Worm (Caenorhabditis elegans) whole organism, L1 larva: Measurements from ENCODE around the gene Y48A6C.8.

ENCODE experiments used
- C04F5.9 ChIP-seq: sonication (generic microtip); optimal IDR thresholded peaks from 2 replicates; lab custom pipeline; 2016; ENCODE audit warnings: missing genetic modification characterization, missing compliant biosample characterization
- C34B4.2 ChIP-seq: sonication (generic microtip); optimal IDR thresholded peaks from 2 replicates; lab custom pipeline; 2017; ENCODE audit warnings: mild to moderate bottlenecking, missing genetic modification characterization, missing compliant biosample characterization
- aly-2 ChIP-seq: fragments of 150-350 bp; optimal IDR thresholded peaks from 2 replicates; lab custom pipeline; 2014; ENCODE audit warnings: missing biosample characterization, missing genetic modification characterization
- blmp-1 ChIP-seq: fragments of 150-350 bp; optimal IDR thresholded peaks from 2 replicates; lab custom pipeline; 2014; ENCODE audit warnings: missing biosample characterization, missing genetic modification characterization
- ceh-82 ChIP-seq, 3 experiments: fragments of 150-350 bp in 1 of 3; sonication (generic microtip) in 2 of 3; optimal IDR thresholded peaks; 2 replicates each; lab custom pipeline; 2014 to 2017; ENCODE audit warnings: missing biosample characterization in 3 of 3, missing genetic modification characterization in 3 of 3
- dpl-1 ChIP-seq, 3 experiments: fragments of 150-350 bp in 2 of 3; sonication (generic microtip) in 1 of 3; optimal IDR thresholded peaks; 2 replicates each; lab custom pipeline; 2014 to 2017; ENCODE audit warnings: missing biosample characterization in 3 of 3, missing genetic modification characterization in 3 of 3, missing genetic modification reagents in 3 of 3
- efl-1 ChIP-seq, 4 experiments: fragments of 150-350 bp; optimal IDR thresholded peaks in 3 of 4; peaks in 1 of 4; 1 replicate in 1 of 4; 2 replicates in 3 of 4; lab custom pipeline; 2014; ENCODE audit warnings: missing biosample characterization in 2 of 4, missing genetic modification characterization in 2 of 4, missing genetic modification reagents in 2 of 4
- egl-13 ChIP-seq: sonication (generic microtip); optimal IDR thresholded peaks from 2 replicates; lab custom pipeline; 2016; ENCODE audit warnings: missing genotype, missing genetic modification reagents, missing genetic modification characterization, missing compliant biosample characterization
- egl-27 ChIP-seq, 2 experiments: fragments of 150-350 bp in 1 of 2; sonication (generic microtip); optimal IDR thresholded peaks; 3 replicates each; lab custom pipeline; 2017 to 2018; ENCODE audit warnings: missing biosample characterization in 2 of 2, missing genetic modification characterization in 2 of 2, missing genetic modification reagents in 2 of 2
- ets-5 ChIP-seq: fragments of 200-800 bp; sonication (Bioruptor generic); IDR thresholded peaks from 2 replicates; pipeline ENCODE4 v1.3.6; 2022; ENCODE audit warnings: missing genetic modification characterization, missing compliant biosample characterization
- fkh-8 ChIP-seq: sonication (generic microtip); optimal IDR thresholded peaks from 2 replicates; lab custom pipeline; 2016; ENCODE audit warnings: mild to moderate bottlenecking, missing genetic modification characterization, missing compliant biosample characterization
- hlh-4 ChIP-seq: sonication (generic microtip); optimal IDR thresholded peaks from 2 replicates; lab custom pipeline; 2016; ENCODE audit warnings: mild to moderate bottlenecking, missing genetic modification characterization, missing compliant biosample characterization
- hpl-2 ChIP-seq: fragments of 150-350 bp; optimal IDR thresholded peaks from 2 replicates; lab custom pipeline; 2014; ENCODE audit warnings: missing biosample characterization, missing genetic modification reagents, missing genetic modification characterization
- isw-1 ChIP-seq: fragments of 200-800 bp; sonication (Bioruptor generic); IDR thresholded peaks from 2 replicates; pipeline ENCODE4 v1.3.6; 2022; ENCODE audit warnings: missing genetic modification characterization, missing compliant biosample characterization
- jun-1 ChIP-seq: fragments of 150-350 bp; optimal IDR thresholded peaks from 2 replicates; lab custom pipeline; 2014; ENCODE audit warnings: missing biosample characterization, missing genetic modification reagents, missing genetic modification characterization
- lin-13 ChIP-seq: fragments of 150-350 bp; optimal IDR thresholded peaks from 2 replicates; lab custom pipeline; 2014; ENCODE audit warnings: missing biosample characterization, missing genetic modification reagents, missing genetic modification characterization
- mab-9 ChIP-seq: fragments of 200-800 bp; sonication (Bioruptor generic); IDR thresholded peaks from 2 replicates; pipeline ENCODE4 v1.3.6; 2022; ENCODE audit warnings: missing genetic modification reagents, missing genetic modification characterization, missing compliant biosample characterization
- nhr-19 ChIP-seq: fragments of 200-800 bp; sonication (Bioruptor generic); conservative IDR thresholded peaks from 2 replicates; pipeline ENCODE4 v1.3.6; 2022; ENCODE audit warnings: missing genetic modification characterization, missing compliant biosample characterization
- nhr-28 ChIP-seq: fragments of 150-350 bp; optimal IDR thresholded peaks from 2 replicates; lab custom pipeline; 2014; ENCODE audit warnings: missing biosample characterization, missing genetic modification characterization
- nhr-71 ChIP-seq: sonication (generic microtip); optimal IDR thresholded peaks from 2 replicates; lab custom pipeline; 2016; ENCODE audit warnings: mild to moderate bottlenecking, missing genetic modification characterization, moderate library complexity, missing compliant biosample characterization
- nhr-76 ChIP-seq: sonication (generic microtip); optimal IDR thresholded peaks from 2 replicates; lab custom pipeline; 2017; ENCODE audit warnings: missing biosample characterization, missing genetic modification characterization
- nhr-77 ChIP-seq: fragments of 150-350 bp; optimal IDR thresholded peaks from 2 replicates; lab custom pipeline; 2014; ENCODE audit warnings: missing biosample characterization, missing genetic modification characterization
- nhr-84 ChIP-seq: sonication (generic microtip); optimal IDR thresholded peaks from 2 replicates; lab custom pipeline; 2017; ENCODE audit warnings: missing biosample characterization, missing genetic modification characterization
- nhr-85 ChIP-seq: sonication (generic microtip); peaks from one replicate; lab custom pipeline; 2016; ENCODE audit warnings: missing genetic modification characterization, inconsistent platforms, missing compliant biosample characterization
- nhr-90 ChIP-seq: sonication (generic microtip); optimal IDR thresholded peaks from 2 replicates; lab custom pipeline; 2016; ENCODE audit warnings: mild to moderate bottlenecking, missing genetic modification characterization, missing compliant biosample characterization; ENCODE audit not compliant: poor library complexity
- pag-3 ChIP-seq: sonication (generic microtip); optimal IDR thresholded peaks from 2 replicates; lab custom pipeline; 2017; ENCODE audit warnings: missing genetic modification characterization, mild to moderate bottlenecking, missing compliant biosample characterization, antibody characterized with exemption, borderline replicate concordance; ENCODE audit not compliant: insufficient read depth
- pax-3 ChIP-seq: fragments of 200-800 bp; sonication (Bioruptor generic); optimal IDR thresholded peaks from 2 replicates; lab custom pipeline; 2018; ENCODE audit warnings: mild to moderate bottlenecking, missing genetic modification characterization, moderate library complexity, missing compliant biosample characterization
- pqm-1 ChIP-seq: sonication (generic microtip); optimal IDR thresholded peaks from 3 replicates; lab custom pipeline; 2017; ENCODE audit warnings: missing biosample characterization, missing genetic modification characterization
- rnt-1 ChIP-seq: sonication (generic microtip); optimal IDR thresholded peaks from 2 replicates; lab custom pipeline; 2016; ENCODE audit warnings: mild to moderate bottlenecking, missing genetic modification characterization, moderate library complexity, missing compliant biosample characterization
- skn-1 ChIP-seq: fragments of 150-350 bp; optimal IDR thresholded peaks from 2 replicates; lab custom pipeline; 2014; ENCODE audit warnings: missing biosample characterization, missing genetic modification characterization
- sox-4 ChIP-seq: sonication (generic microtip); optimal IDR thresholded peaks from 2 replicates; lab custom pipeline; 2016; ENCODE audit warnings: missing genetic modification characterization, missing compliant biosample characterization
- sptf-1 ChIP-seq: fragments of 150-350 bp; optimal IDR thresholded peaks from 2 replicates; lab custom pipeline; 2014; ENCODE audit warnings: missing biosample characterization, missing genetic modification characterization
- sup-37 ChIP-seq: fragments of 200-800 bp; sonication (Bioruptor generic); optimal IDR thresholded peaks from 2 replicates; lab custom pipeline; 2018; ENCODE audit warnings: mild to moderate bottlenecking, missing genetic modification characterization, missing compliant biosample characterization
- swsn-7 ChIP-seq: sonication (generic microtip); optimal IDR thresholded peaks from 2 replicates; lab custom pipeline; 2016; ENCODE audit warnings: missing genetic modification characterization, missing compliant biosample characterization
- tlp-1 ChIP-seq: fragments of 150-350 bp; optimal IDR thresholded peaks from 2 replicates; lab custom pipeline; 2014; ENCODE audit warnings: missing biosample characterization, missing genetic modification characterization
- unc-130 ChIP-seq: fragments of 150-350 bp; optimal IDR thresholded peaks from 2 replicates; lab custom pipeline; 2017; ENCODE audit warnings: missing biosample characterization, missing genetic modification characterization, inconsistent platforms
- unc-62 ChIP-seq: fragments of 150-350 bp; optimal IDR thresholded peaks from 2 replicates; lab custom pipeline; 2014; ENCODE audit warnings: missing biosample characterization, missing genetic modification reagents, missing genetic modification characterization
- unc-98 ChIP-seq: fragments of 200-800 bp; sonication (Bioruptor generic); IDR thresholded peaks from 2 replicates; pipeline ENCODE4 v1.3.6; 2022; ENCODE audit warnings: missing genetic modification characterization, missing compliant biosample characterization
- vab-15 ChIP-seq: sonication (generic microtip); optimal IDR thresholded peaks from 2 replicates; lab custom pipeline; 2017; ENCODE audit warnings: missing genotype, mild to moderate bottlenecking, missing genetic modification characterization, missing compliant biosample characterization
- xbp-1 ChIP-seq: sonication (generic microtip); optimal IDR thresholded peaks from 2 replicates; lab custom pipeline; 2016; ENCODE audit warnings: missing genetic modification characterization, missing compliant biosample characterization
- zip-4 ChIP-seq: fragments of 200-800 bp; sonication (Bioruptor generic); optimal IDR thresholded peaks from 2 replicates; lab custom pipeline; 2018; ENCODE audit warnings: mild to moderate bottlenecking, missing genetic modification characterization, moderate library complexity, missing compliant biosample characterization
- ztf-4 ChIP-seq: fragments of 150-350 bp; optimal IDR thresholded peaks from 2 replicates; lab custom pipeline; 2014; ENCODE audit warnings: missing biosample characterization, missing genetic modification characterization

The Y48A6C.8 gene

ce11 chrIII:11090112-11090648, 37.2 kb downstream of the Y48A6C.8 start (continued):
- TF ChIP-seq sptf-1 (tag; lab: Kevin White, UChicago) (no peak), efl-1 (optimal IDR thresholded peaks at IDR 0.05; lab: Kevin White, UChicago) (peak; percentile 28 to 58), efl-1 (GFP tag; optimal IDR thresholded peaks at IDR 0.05 in 1 of 2; lab: Kevin White, UChicago) (peak in 1 of 2 experiments; percentile 93), fkh-8 (tag; lab: Kevin White, UChicago) (no peak), isw-1 (no peak), pqm-1 (tag; lab: Kevin White, UChicago) (no peak), blmp-1 (no peak), sup-37 (peak; percentile 35), sox-4 (no peak), ets-5 (GFP tag; lab: Robert Waterston, UW) (no peak), hlh-4 (tag; lab: Kevin White, UChicago) (no peak), nhr-84 (no peak), aly-2 (no peak), skn-1 (tag; lab: Kevin White, UChicago) (no peak), pag-3 (tag; lab: Kevin White, UChicago) (no peak), vab-15 (no peak), nhr-76 (tag; lab: Kevin White, UChicago) (no peak), pax-3 (no peak), mab-9 (no peak; the same call in 1 of the 2 replicates), C04F5.9 (tag; lab: Kevin White, UChicago) (no peak), hpl-2 (GFP tag; lab: Kevin White, UChicago) (no peak), swsn-7 (tag; lab: Kevin White, UChicago) (peak; percentile 67), rnt-1 (tag; lab: Kevin White, UChicago) (peak; percentile 64), nhr-90 (tag; lab: Kevin White, UChicago) (peak; percentile 86), xbp-1 (peak; percentile 12), ceh-82 (tag; optimal IDR thresholded peaks at IDR 0.05; lab: Kevin White, UChicago) (peak in 1 of 3 experiments; percentile 2), tlp-1 (tag; lab: Kevin White, UChicago) (no peak), nhr-19 (GFP tag; lab: Robert Waterston, UW) (peak; percentile 59), C34B4.2 (tag; lab: Kevin White, UChicago) (no peak), zip-4 (GFP tag; lab: Kevin White, UChicago) (peak; percentile 37), egl-13 (no peak), nhr-28 (no peak)

ce11 chrIII:11088187-11088586, 39.2 kb downstream of the Y48A6C.8 start, which contains the start of gene W09D6.5:
Gene W09D6.5 (plus strand): TSS chrIII:11088487.
- TF ChIP-seq unc-130 = no peak
- no peak for TF ChIP-seq skn-1 (tag; lab: Kevin White, UChicago)
- TF ChIP-seq ztf-4 = no peak
- no peak for TF ChIP-seq isw-1
- no peak for TF ChIP-seq jun-1
- no peak for TF ChIP-seq unc-62 (GFP tag; lab: Kevin White, UChicago)
- no peak for TF ChIP-seq unc-98 (GFP tag; lab: Robert Waterston, UW)
- no peak for TF ChIP-seq nhr-85 (tag; lab: Kevin White, UChicago)
- TF ChIP-seq hlh-4 (tag; lab: Kevin White, UChicago) = no peak
- TF ChIP-seq lin-13 (GFP tag; lab: Kevin White, UChicago) = no peak
- TF ChIP-seq C04F5.9 (tag; lab: Kevin White, UChicago) = no peak
- TF ChIP-seq nhr-77 = no peak
- TF ChIP-seq nhr-71 (tag; lab: Kevin White, UChicago) = no peak
- TF ChIP-seq egl-27 (tag; optimal IDR thresholded peaks at IDR 0.05; lab: Kevin White, UChicago) = no peak
- TF ChIP-seq dpl-1 (GFP tag; optimal IDR thresholded peaks at IDR 0.05; lab: Kevin White, UChicago) = no peak
- TF ChIP-seq ets-5 (GFP tag; lab: Robert Waterston, UW) = no peak
